Worm (Caenorhabditis elegans) whole organism, L4 larva: Measurements from ENCODE around the gene C18D11.7.

Experiments used
- D1046.2 ChIP-seq: fragments of 200-800 bp; sonication (Bioruptor generic); IDR thresholded peaks from 2 replicates; pipeline ENCODE4 v1.3.6; 2022; ENCODE audit warnings: missing genetic modification characterization, missing compliant biosample characterization
- F26F4.8 ChIP-seq: fragments of 200-800 bp; sonication (Bioruptor generic); conservative IDR thresholded peaks from 2 replicates; pipeline ENCODE4 v1.3.6; 2022; ENCODE audit warnings: missing genetic modification characterization, missing compliant biosample characterization
- F37D6.2 ChIP-seq: sonication (generic microtip); optimal IDR thresholded peaks from 2 replicates; lab custom pipeline; 2016; ENCODE audit warnings: mild to moderate bottlenecking, missing genetic modification characterization, missing compliant biosample characterization
- F49E8.2 ChIP-seq: sonication (generic microtip); optimal IDR thresholded peaks from 2 replicates; lab custom pipeline; 2016; ENCODE audit warnings: missing compliant biosample characterization, mild to moderate bottlenecking, missing genetic modification characterization, borderline replicate concordance
- Y48G9A.11 ChIP-seq: fragments of 200-800 bp; sonication (Bioruptor generic); IDR thresholded peaks from 2 replicates; pipeline ENCODE4 v1.3.6; 2022; ENCODE audit warnings: missing genetic modification reagents, missing genetic modification characterization, missing compliant biosample characterization
- Y75B8A.6 ChIP-seq: fragments of 200-800 bp; sonication (Bioruptor generic); IDR thresholded peaks from 2 replicates; pipeline ENCODE4 v1.3.6; 2022; ENCODE audit warnings: missing genetic modification reagents, missing genetic modification characterization, missing compliant biosample characterization
- aha-1 ChIP-seq: fragments of 150-350 bp; peaks from one replicate; lab custom pipeline; 2014; ENCODE audit warnings: missing biosample characterization, missing genetic modification characterization
- ama-1 ChIP-seq: fragments of 150-350 bp; optimal IDR thresholded peaks from 2 replicates; lab custom pipeline; 2014; ENCODE audit warnings: inconsistent platforms, mixed read lengths
- attf-4 ChIP-seq: sonication (generic microtip); optimal IDR thresholded peaks from 3 replicates; lab custom pipeline; 2017; ENCODE audit warnings: missing biosample characterization, missing genetic modification characterization
- ceh-20 ChIP-seq: fragments of 200-800 bp; sonication (Bioruptor generic); IDR thresholded peaks from 2 replicates; pipeline ENCODE4 v1.3.6; 2022; ENCODE audit warnings: missing genetic modification reagents, missing genetic modification characterization, missing compliant biosample characterization
- ceh-82 ChIP-seq: sonication (generic microtip); optimal IDR thresholded peaks from 2 replicates; lab custom pipeline; 2017; ENCODE audit warnings: missing biosample characterization, missing genetic modification characterization
- cey-2 ChIP-seq: sonication (generic microtip); optimal IDR thresholded peaks from 3 replicates; lab custom pipeline; 2017; ENCODE audit warnings: missing genetic modification characterization, mild to moderate bottlenecking, missing compliant biosample characterization, antibody characterized with exemption, borderline replicate concordance; ENCODE audit not compliant: insufficient read depth
- daf-16 ChIP-seq, 3 experiments: sonication (generic microtip); optimal IDR thresholded peaks; 2 replicates each; lab custom pipeline; 2016 to 2017; ENCODE audit warnings: missing genetic modification characterization in 3 of 3, missing genetic modification reagents in 3 of 3, mild to moderate bottlenecking in 2 of 3, missing compliant biosample characterization in 2 of 3, missing biosample characterization in 1 of 3, moderate library complexity in 1 of 3
- dve-1 ChIP-seq: sonication (generic microtip); optimal IDR thresholded peaks from 2 replicates; lab custom pipeline; 2017; ENCODE audit warnings: antibody characterized with exemption, mild to moderate bottlenecking, missing genetic modification characterization, missing compliant biosample characterization; ENCODE audit not compliant: insufficient read depth
- egl-43 ChIP-seq: fragments of 200-800 bp; sonication (Bioruptor generic); IDR thresholded peaks from 2 replicates; pipeline ENCODE4 v1.3.6; 2022; ENCODE audit warnings: missing genetic modification reagents, missing genetic modification characterization, missing compliant biosample characterization
- fkh-10 ChIP-seq: fragments of 150-350 bp; optimal IDR thresholded peaks from 2 replicates; lab custom pipeline; 2014; ENCODE audit warnings: missing biosample characterization, missing genetic modification reagents, missing genetic modification characterization
- fos-1 ChIP-seq: fragments of 150-350 bp; optimal IDR thresholded peaks from 2 replicates; lab custom pipeline; 2014; ENCODE audit warnings: missing biosample characterization, missing genetic modification characterization
- hlh-11 ChIP-seq: fragments of 200-800 bp; sonication (Bioruptor generic); optimal IDR thresholded peaks from 2 replicates; lab custom pipeline; 2018; ENCODE audit warnings: mild to moderate bottlenecking, missing genetic modification characterization, missing compliant biosample characterization
- jun-1 ChIP-seq: fragments of 150-350 bp; optimal IDR thresholded peaks from 2 replicates; lab custom pipeline; 2014; ENCODE audit warnings: missing biosample characterization, missing genetic modification reagents, missing genetic modification characterization
- lim-7 ChIP-seq: fragments of 200-800 bp; sonication (Bioruptor generic); IDR thresholded peaks from 2 replicates; pipeline ENCODE4 v1.3.6; 2022; ENCODE audit warnings: missing genetic modification characterization, missing compliant biosample characterization
- lin-13 ChIP-seq: fragments of 150-350 bp; optimal IDR thresholded peaks from 2 replicates; lab custom pipeline; 2014; ENCODE audit warnings: missing biosample characterization, missing genetic modification reagents, missing genetic modification characterization
- lin-39 ChIP-seq: fragments of 150-350 bp; optimal IDR thresholded peaks from 2 replicates; lab custom pipeline; 2014; ENCODE audit warnings: missing biosample characterization, missing genetic modification reagents, missing genetic modification characterization
- lsy-2 ChIP-seq, 2 experiments: fragments of 150-350 bp in 1 of 2; sonication (generic microtip) in 1 of 2; optimal IDR thresholded peaks; 2 replicates each; lab custom pipeline; 2014 to 2017; ENCODE audit warnings: missing biosample characterization in 2 of 2, missing genetic modification characterization in 2 of 2
- mxl-2 ChIP-seq: fragments of 200-800 bp; sonication (Bioruptor generic); conservative IDR thresholded peaks from 2 replicates; pipeline ENCODE4 v1.3.6; 2022; ENCODE audit warnings: missing genetic modification reagents, missing genetic modification characterization, missing compliant biosample characterization
- nhr-10 ChIP-seq: fragments of 150-350 bp; optimal IDR thresholded peaks from 2 replicates; lab custom pipeline; 2014; ENCODE audit warnings: missing biosample characterization, missing genetic modification characterization
- nhr-102 ChIP-seq: sonication (generic microtip); optimal IDR thresholded peaks from 2 replicates; lab custom pipeline; 2016; ENCODE audit warnings: mild to moderate bottlenecking, missing genetic modification characterization, moderate library complexity, missing compliant biosample characterization
- nhr-28 ChIP-seq: fragments of 150-350 bp; optimal IDR thresholded peaks from 2 replicates; lab custom pipeline; 2014; ENCODE audit warnings: missing biosample characterization, missing genetic modification characterization
- nhr-41 ChIP-seq: fragments of 200-800 bp; sonication (Bioruptor generic); IDR thresholded peaks from 2 replicates; pipeline ENCODE4 v1.3.6; 2022; ENCODE audit warnings: missing genetic modification reagents, missing genetic modification characterization, missing compliant biosample characterization
- nhr-48 ChIP-seq: sonication (generic microtip); optimal IDR thresholded peaks from 2 replicates; lab custom pipeline; 2016; ENCODE audit warnings: mild to moderate bottlenecking, missing genetic modification characterization, missing compliant biosample characterization
- nhr-77 ChIP-seq: fragments of 150-350 bp; optimal IDR thresholded peaks from 2 replicates; lab custom pipeline; 2014; ENCODE audit warnings: missing biosample characterization, missing genetic modification characterization
- php-3 ChIP-seq: fragments of 200-800 bp; sonication (Bioruptor generic); IDR thresholded peaks from 2 replicates; pipeline ENCODE4 v1.3.6; 2022; ENCODE audit warnings: missing genetic modification reagents, missing genetic modification characterization, missing compliant biosample characterization
- pqm-1 ChIP-seq: sonication (generic microtip); optimal IDR thresholded peaks from 2 replicates; lab custom pipeline; 2017; ENCODE audit warnings: missing biosample characterization, missing genetic modification characterization
- set-16 ChIP-seq: fragments of 200-800 bp; sonication (Bioruptor generic); IDR thresholded peaks from 2 replicates; pipeline ENCODE4 v1.3.6; 2022; ENCODE audit warnings: missing genetic modification reagents, missing genetic modification characterization, missing compliant biosample characterization
- skn-1 ChIP-seq: fragments of 150-350 bp; optimal IDR thresholded peaks from 2 replicates; lab custom pipeline; 2014; ENCODE audit warnings: missing biosample characterization, missing genetic modification characterization
- snpc-4 ChIP-seq: fragments of 150-350 bp; optimal IDR thresholded peaks from 2 replicates; lab custom pipeline; 2014; ENCODE audit warnings: missing biosample characterization, missing genetic modification characterization
- spr-3 ChIP-seq: fragments of 200-800 bp; sonication (Bioruptor generic); optimal IDR thresholded peaks from 2 replicates; lab custom pipeline; 2018; ENCODE audit warnings: mild to moderate bottlenecking, missing genetic modification characterization, missing compliant biosample characterization
- unc-39 ChIP-seq: sonication (generic microtip); optimal IDR thresholded peaks from 2 replicates; lab custom pipeline; 2017; ENCODE audit warnings: missing biosample characterization, missing genetic modification characterization

C18D11.7 gene

DNA sequence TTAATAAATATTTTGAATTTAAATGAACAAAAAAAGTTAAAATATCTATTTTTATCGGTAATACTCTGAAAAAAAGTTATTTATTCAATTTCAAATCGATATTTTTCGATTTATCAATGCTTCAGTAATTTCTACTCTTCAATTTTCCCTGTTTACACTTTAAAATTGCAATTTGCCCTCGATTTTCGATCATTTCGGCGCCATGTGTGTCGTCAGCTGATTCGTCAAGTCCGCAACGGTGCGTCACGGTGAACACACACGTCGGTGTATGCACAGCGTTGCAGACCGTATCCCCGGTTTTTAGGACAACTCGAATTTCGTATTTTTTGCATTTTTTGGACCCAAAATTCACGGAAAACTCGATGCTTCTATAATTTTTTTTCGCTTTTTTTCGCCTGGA, 16.7 kb upstream of the C18D11.7 start, which contains the start of gene C18D11.3 (continued):
- TF ChIP-seq egl-43: 0 out of 2 replicates have a peak, but pooled peaks have one; percentile 5
- no peak for TF ChIP-seq fos-1 (tag; lab: Kevin White, UChicago)
- peak; percentile 87 to 98 for TF ChIP-seq lsy-2 (tag; optimal IDR thresholded peaks at IDR 0.05; lab: Kevin White, UChicago)
- peak; percentile 57; the same call in 1 of the 2 replicates for TF ChIP-seq php-3 (GFP tag; lab: Robert Waterston, UW)
- TF ChIP-seq ceh-20 (GFP tag; lab: Robert Waterston, UW): 0 out of 2 replicates have a peak, but pooled peaks have one; percentile 39
- no peak for TF ChIP-seq lin-39 (tag; lab: Kevin White, UChicago)
- TF ChIP-seq aha-1 (tag; lab: Kevin White, UChicago): peak; percentile 99
- TF ChIP-seq ceh-82 (tag; lab: Kevin White, UChicago): no peak
- TF ChIP-seq Y75B8A.6 (GFP tag; lab: Robert Waterston, UW): no peak
- TF ChIP-seq mxl-2: no peak

DNA sequence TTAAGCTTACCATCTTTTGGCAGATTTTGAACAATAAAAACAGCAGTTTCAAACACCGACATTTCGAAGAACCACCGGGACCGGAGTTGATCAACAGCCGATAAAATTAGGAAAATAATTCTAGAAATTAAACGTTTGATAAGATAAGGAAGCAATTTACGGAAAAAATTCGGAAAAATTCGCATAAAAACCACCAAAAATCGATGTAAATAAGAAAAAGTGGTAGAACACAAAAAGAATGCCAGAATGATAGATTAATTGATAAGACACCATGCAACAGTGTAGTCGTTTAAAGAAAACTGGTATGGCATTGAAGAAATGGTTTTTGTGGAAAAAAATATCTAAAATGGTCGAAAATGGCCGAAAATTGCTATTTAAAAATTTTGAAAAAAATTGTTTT, 15.8 kb upstream of the C18D11.7 start, which contains the start of gene maa-1:
Gene maa-1 (minus strand): TSS at position 120 of the 400 bp plus-strand sequence.
- TF ChIP-seq nhr-28 (peak; percentile 78), nhr-41 (no peak), php-3 (GFP tag; lab: Robert Waterston, UW) (0 out of 2 replicates have a peak, but pooled peaks have one; percentile 56), lsy-2 (tag; optimal IDR thresholded peaks at IDR 0.05; lab: Kevin White, UChicago) (peak in 1 of 2 experiments; percentile 8), Y48G9A.11 (GFP tag; lab: Robert Waterston, UW) (no peak), dve-1 (peak; percentile 74), nhr-48 (tag; lab: Kevin White, UChicago) (no peak), hlh-11 (tag; lab: Kevin White, UChicago) (peak; percentile 64), nhr-77 (tag; lab: Kevin White, UChicago) (peak; percentile 48), lim-7 (GFP tag; lab: Robert Waterston, UW) (no peak), lin-13 (no peak), nhr-10 (tag; lab: Kevin White, UChicago) (no peak), pqm-1 (tag; lab: Kevin White, UChicago) (peak; percentile 39), daf-16 (GFP tag; optimal IDR thresholded peaks at IDR 0.05; lab: Kevin White, UChicago) (no peak), daf-16 (tag; optimal IDR thresholded peaks at IDR 0.05; lab: Kevin White, UChicago) (peak; percentile 97), F49E8.2 (tag; lab: Kevin White, UChicago) (no peak)

DNA sequence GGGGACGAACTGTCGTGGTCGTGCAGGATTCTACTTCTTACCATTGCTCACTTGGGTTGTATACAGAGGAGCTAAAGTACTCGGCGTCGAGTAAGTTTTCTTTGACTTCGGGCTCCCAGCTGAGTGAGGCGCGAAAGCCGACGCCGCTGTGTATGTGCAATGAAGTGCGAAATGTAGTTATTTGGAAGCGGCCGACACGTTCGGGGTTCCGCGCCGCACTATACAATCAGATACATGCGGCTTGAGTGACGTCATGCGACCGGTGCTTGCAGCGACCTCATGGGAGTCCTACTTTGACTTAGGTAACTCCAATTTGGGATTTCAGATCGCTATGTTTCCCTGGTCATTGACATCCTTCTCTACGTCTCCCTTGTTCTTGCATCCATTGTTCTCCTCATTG, 11.3 kb upstream of the C18D11.7 start:
- no peak for TF ChIP-seq skn-1 (tag; lab: Kevin White, UChicago)
- TF ChIP-seq daf-16 (GFP tag; optimal IDR thresholded peaks at IDR 0.05; lab: Kevin White, UChicago): no peak
- peak; percentile 3 for TF ChIP-seq daf-16 (tag; optimal IDR thresholded peaks at IDR 0.05; lab: Kevin White, UChicago)
- peak; percentile 26 for TF ChIP-seq snpc-4 (tag; lab: Kevin White, UChicago)
- TF ChIP-seq set-16 (GFP tag; lab: Robert Waterston, UW): 0 out of 2 replicates have a peak, but pooled peaks have one; percentile 4
- TF ChIP-seq F37D6.2 (tag; lab: Kevin White, UChicago): no peak
- no peak for TF ChIP-seq fos-1 (tag; lab: Kevin White, UChicago)
- TF ChIP-seq ama-1: no peak

DNA sequence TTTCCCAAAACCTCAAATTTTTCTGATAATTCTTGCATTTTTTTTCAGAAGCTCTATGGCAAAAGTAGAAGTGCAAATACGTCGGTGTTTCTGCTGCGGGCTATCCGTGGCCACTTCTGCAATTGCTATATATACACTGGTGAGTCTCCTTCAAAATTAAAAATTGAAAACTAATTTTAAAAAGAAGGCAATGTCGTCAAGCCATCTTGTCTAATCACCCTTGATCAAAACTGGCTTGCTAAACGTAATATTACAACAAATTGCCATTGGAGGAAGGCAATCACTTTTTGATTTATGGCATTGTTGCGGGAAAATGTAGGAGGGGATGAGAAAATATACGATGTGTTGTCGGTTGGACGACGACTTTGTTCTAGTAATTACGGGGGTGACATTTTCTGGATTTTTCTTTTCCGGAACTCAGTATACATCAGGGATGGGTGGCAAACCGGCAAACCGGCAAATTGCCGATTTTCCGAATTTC, 10.0 kb upstream of the C18D11.7 start, which contains the start of gene C18D11.1:
Gene C18D11.1 (plus strand): TSS at position 51 of the 481 bp plus-strand sequence.
- TF ChIP-seq fos-1 (tag; lab: Kevin White, UChicago) (no peak), F26F4.8 (GFP tag; lab: Robert Waterston, UW) (no peak), nhr-102 (tag; lab: Kevin White, UChicago) (no peak), fkh-10 (GFP tag; lab: Kevin White, UChicago) (no peak), D1046.2 (GFP tag; lab: Robert Waterston, UW) (no peak), unc-39 (tag; lab: Kevin White, UChicago) (no peak), attf-4 (no peak), jun-1 (no peak), spr-3 (GFP tag; lab: Kevin White, UChicago) (no peak), dve-1 (no peak), cey-2 (tag; lab: Kevin White, UChicago) (no peak)
